Fruit fly (Drosophila melanogaster): Measurements from ENCODE around the gene Pcyt2.
A peak's percentile ranks its signal among the peaks of the same experiment; 100 is the strongest.

Gene Pcyt2

DNA sequence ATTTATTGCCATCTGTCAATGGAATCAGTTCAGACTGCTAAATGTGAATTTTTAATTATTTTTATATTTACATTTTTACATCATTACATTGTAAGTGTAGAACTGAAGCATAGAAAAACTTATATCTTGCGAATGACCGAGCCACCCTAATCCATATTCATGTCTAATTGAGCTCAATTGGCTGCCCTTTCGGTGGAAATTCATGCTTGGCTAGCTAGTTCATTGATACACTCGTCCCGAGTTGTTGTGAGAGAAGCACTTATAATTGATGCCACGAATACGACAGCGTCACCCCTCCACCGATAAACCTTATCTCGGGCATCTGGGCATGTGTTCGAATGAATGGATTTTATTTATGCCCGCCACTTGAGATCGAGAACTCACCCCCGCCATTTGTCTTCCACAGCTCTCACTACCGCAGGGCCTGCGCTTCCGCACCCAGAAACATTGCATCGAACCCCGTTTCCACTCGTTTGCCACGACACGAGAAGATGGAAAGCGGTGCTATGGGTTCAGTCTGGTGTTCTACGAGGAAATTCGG is 14.9 kb upstream of the Pcyt2 start:
- TF ChIP-seq CG8478 (optimal IDR thresholded peaks at IDR 0.05) (no peak), psq (optimal IDR thresholded peaks at IDR 0.05) (no peak), pan (optimal IDR thresholded peaks at IDR 0.05) (no peak), usp (GFP tag; optimal IDR thresholded peaks at IDR 0.05) (no peak), Dll (optimal IDR thresholded peaks at IDR 0.05) (no peak), EcR (GFP tag; optimal IDR thresholded peaks at IDR 0.05) (no peak)

DNA sequence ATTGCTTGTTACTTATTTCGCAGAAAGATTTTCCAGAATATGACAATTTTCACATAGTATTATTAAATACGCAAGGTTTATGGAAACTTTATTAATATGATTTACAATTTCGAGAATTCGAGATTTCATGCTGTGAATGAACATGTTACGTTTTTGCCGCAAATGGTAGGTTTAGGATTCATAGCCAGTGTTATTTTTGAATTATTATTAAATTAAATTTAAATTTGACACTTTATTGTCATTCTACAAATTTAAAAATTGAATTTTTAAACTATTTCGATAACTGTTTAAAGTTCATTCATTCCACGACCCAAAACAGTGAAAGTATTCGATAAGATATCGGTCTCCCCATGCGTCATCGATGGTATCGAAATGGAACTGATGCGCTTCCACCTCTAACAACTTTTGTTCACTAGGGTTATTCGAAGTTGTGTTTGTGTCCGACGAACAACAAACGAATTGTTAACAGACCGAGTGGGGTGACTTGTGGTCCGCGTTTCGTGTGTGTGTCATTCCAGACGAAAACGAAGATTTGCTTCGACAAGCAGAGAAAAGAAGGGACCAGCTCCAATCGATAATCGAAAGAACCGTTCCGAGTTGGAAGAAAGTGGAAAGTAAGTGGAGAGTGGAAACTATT is 7.5 kb upstream of the Pcyt2 start, which contains the start of the genes CG32313 and Pcyt1:
Gene CG32313, minus strand, starts transcription at position 51 of the 637 bp plus-strand sequence.
Gene Pcyt1, plus strand, starts transcription at position 400 of the 637 bp plus-strand sequence.
- no peak for TF ChIP-seq psq (optimal IDR thresholded peaks at IDR 0.05)
- no peak for TF ChIP-seq pan (optimal IDR thresholded peaks at IDR 0.05)
- TF ChIP-seq CG8478 (optimal IDR thresholded peaks at IDR 0.05), result no peak
- no peak for TF ChIP-seq EcR (GFP tag; optimal IDR thresholded peaks at IDR 0.05)
- TF ChIP-seq Dll (optimal IDR thresholded peaks at IDR 0.05), result no peak
- no peak for TF ChIP-seq usp (GFP tag; optimal IDR thresholded peaks at IDR 0.05)

DNA sequence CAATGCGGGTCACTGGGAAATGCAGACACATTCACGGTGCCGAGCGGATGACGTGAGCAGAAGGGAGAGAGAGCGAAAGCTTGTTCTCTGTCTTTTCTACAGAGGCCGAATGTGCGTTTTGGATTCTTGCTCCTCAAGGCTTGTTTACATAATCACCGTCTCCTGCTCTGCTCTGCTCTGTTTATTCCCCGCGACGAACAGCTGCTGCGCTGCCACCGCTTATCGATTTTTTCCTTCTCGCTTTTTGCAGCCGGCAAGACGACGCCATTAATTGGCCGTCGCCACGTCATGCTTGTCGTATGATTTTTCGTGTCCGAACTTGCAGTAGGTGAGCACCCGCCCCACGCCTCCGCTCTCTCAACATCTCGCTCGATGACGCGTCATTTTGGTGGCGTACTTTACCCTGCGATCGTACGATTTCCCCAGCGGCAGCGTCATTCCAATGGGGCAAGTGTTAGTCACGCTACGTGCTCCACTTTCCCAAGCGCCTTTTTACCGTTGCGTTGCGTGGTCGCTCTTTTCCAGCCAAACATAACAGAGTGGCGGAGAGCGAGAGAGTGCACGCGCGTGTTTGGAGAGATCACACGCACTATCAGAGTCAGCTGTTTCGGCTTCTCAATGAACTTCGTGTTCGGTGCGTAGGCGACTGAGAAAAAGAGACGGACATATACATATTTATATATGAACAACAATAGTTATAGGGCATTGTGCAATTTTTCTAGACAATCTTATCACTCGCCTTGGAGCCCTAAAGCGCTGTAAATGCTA is 6.8 kb upstream of the Pcyt2 start:
- TF ChIP-seq Dll (optimal IDR thresholded peaks at IDR 0.05) (peak; percentile 77), EcR (GFP tag; optimal IDR thresholded peaks at IDR 0.05) (no peak)

DNA sequence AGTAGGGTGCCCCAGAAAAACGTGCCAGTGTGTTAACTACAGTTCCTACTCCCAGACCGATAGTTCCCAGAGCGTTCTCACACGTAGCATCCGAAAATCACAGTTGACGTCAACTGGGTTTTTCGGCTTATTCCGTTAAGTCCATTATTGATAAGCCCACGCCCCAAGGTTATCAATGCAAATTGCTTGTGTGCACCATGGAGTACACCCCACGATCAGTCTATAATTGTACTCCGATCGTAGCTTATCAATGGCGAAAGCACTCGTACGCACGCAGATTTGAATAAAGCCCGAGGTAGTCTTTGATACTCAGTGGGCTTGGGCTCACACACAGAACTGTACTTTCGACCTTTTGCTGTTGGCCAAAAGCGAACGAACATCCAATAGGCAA is 6.2 kb upstream of the Pcyt2 start:
- TF ChIP-seq Dll (optimal IDR thresholded peaks at IDR 0.05), result no peak
- no peak for TF ChIP-seq pan (optimal IDR thresholded peaks at IDR 0.05)
- TF ChIP-seq psq (optimal IDR thresholded peaks at IDR 0.05), result no peak
- TF ChIP-seq EcR (GFP tag; optimal IDR thresholded peaks at IDR 0.05), result no peak
- TF ChIP-seq usp (GFP tag; optimal IDR thresholded peaks at IDR 0.05), result no peak

DNA sequence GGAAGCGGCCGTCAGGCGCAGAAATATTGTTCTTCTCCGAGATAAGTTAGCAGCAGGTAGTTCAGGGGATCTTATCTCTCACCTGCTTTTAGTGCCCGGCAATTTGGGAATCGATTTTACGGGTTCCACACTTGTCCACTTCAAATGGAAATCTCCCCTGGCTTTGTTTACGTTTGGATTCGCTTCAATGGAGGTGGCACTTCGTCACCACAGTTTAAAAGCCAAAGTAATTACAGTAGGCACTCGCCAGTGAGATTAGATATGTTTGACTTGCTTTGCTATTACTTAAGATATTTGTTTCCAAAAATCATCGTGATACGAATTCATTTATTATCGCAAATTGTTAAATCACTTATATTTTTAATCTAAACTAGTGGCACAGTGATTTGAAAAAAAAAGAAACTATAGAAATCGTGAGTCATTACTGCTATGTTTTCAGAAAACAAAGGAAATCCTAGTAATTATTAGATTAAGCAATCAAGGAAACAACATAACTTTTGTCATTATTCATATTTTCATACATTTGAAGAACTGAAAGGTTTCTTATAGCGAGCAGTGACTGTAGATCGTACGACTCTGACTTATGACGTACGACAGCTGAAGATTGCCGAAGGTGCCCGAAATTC is 4.8 kb upstream of the Pcyt2 start:
- TF ChIP-seq Dll (optimal IDR thresholded peaks at IDR 0.05) (no peak), CG8478 (optimal IDR thresholded peaks at IDR 0.05) (no peak)

DNA sequence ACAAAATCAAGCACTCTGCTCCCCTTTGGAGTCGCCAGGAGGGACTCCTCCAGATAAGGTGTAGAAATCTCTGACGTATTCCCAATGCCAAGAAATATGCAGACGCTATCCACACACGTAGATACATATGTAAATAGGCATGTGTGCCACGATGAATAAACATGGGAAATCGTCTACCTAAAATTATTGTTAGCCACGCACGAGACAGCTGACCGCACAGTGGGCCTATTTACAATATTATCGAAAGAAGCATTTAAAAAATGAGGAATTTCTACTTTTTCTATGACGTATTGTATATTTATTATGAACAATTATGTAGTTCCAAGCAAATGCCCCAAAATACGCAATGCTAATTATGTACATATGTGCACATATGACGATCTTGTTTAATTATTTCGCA is 4.1 kb upstream of the Pcyt2 start:
- TF ChIP-seq Dll (optimal IDR thresholded peaks at IDR 0.05) (no peak), CG8478 (optimal IDR thresholded peaks at IDR 0.05) (no peak), pan (optimal IDR thresholded peaks at IDR 0.05) (no peak), usp (GFP tag; optimal IDR thresholded peaks at IDR 0.05) (no peak), psq (optimal IDR thresholded peaks at IDR 0.05) (no peak), EcR (GFP tag; optimal IDR thresholded peaks at IDR 0.05) (no peak)

DNA sequence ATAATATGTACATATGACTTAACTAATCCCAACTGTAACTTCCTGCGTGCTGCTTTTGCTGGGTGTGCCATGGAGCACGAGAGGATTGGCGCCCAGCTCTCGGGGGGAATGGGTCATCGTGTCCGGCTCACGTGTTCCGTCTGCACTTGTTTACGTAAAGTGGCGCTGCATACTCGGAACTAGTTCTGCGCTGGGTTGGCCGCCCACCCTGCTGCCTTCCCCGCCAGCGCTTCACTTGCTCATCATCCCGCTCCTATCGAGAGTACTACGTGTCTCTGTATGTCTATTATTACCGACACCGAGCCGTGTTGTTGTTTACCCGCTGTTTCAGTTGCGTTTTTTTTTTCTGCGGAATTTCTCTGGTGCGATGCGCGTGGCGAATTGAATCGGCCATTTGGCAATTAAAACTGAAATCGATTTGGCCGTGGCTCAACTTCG is 3.6 kb upstream of the Pcyt2 start:
- TF ChIP-seq pan (optimal IDR thresholded peaks at IDR 0.05) (no peak), CG8478 (optimal IDR thresholded peaks at IDR 0.05) (no peak), EcR (GFP tag; optimal IDR thresholded peaks at IDR 0.05) (no peak), usp (GFP tag; optimal IDR thresholded peaks at IDR 0.05) (no peak), psq (optimal IDR thresholded peaks at IDR 0.05) (no peak), Dll (optimal IDR thresholded peaks at IDR 0.05) (no peak)

DNA sequence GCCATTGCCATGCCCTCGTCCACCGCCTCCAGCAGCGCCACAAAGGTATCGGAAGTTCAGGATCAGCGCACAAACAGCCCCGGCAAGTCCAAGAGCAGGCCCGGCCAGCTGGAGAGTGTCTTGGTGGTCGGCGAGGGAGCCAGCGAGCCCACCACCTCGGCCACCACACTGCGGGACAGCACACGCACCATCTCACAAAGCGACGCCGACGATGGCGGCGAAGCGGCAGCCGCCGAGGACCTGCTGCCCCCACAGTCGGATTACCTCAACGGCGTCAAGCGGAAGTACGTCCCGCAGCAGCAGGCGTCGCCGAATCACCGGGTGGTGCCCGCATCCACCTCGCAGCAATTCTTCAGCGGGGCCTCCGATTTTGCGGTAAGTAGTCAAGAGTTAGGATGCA is 2.4 kb upstream of the Pcyt2 start:
- TF ChIP-seq EcR (GFP tag; optimal IDR thresholded peaks at IDR 0.05) (no peak), usp (GFP tag; optimal IDR thresholded peaks at IDR 0.05) (no peak), psq (optimal IDR thresholded peaks at IDR 0.05) (no peak)

DNA sequence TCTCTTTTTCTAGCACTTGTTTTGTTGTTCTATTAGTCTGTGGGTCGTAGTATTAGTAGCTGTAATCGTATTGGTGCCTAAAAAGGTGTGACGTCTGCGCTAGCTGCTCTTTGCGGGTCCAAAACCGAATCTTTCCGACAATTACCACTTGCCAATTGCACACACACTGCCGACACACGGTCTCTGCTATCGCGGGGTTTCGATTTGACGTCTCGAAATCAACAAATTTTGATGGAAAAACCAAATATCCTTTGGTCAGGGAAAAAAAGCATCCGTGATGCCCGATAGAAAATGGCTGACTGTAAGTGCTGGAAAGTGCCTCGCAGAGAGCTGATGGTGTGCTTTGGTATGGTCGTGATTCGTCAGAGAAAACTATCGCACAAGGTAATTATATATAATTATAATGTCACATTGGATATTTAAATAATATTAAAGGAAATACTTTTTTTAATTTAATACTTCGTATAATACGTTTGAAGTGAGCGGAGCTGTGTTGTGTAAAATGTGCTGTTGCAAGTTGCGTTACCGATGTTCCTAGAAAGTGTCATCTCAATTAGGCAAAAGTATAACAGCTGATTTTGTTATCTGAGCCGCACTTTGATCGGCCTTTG is 5.0 kb downstream of the Pcyt2 start, which contains the start of the genes Pex10 and CG12099:
Gene Pex10, plus strand, starts transcription at position 51 of the 611 bp plus-strand sequence.
Gene CG12099, minus strand, starts transcription at position 307 of the 611 bp plus-strand sequence.
- TF ChIP-seq pan (optimal IDR thresholded peaks at IDR 0.05) (no peak), usp (GFP tag; optimal IDR thresholded peaks at IDR 0.05) (no peak), psq (optimal IDR thresholded peaks at IDR 0.05) (no peak)

DNA sequence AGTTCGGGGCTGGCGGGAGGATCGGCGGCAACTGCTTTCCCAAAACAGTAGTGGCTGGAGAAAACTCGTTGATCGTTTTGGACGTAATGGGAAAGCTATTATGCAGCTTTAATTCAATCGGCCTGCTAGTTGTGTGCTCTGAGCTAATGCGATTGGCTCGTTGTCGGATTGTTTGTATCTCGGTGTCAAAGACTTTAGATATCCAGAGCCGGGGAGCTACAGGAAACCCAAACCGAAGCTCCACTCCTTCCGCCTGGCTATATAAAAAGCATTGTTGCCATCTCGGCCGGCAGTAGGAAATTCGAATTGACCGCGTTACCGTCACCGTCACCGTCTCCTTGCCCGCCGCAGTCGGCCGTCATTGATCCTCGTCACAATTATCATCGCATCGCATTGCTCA is 11.8 kb downstream of the Pcyt2 start, which contains the start of gene CG12003:
Gene CG12003, plus strand, starts transcription at position 301 of the 400 bp plus-strand sequence.
- TF ChIP-seq usp (GFP tag; optimal IDR thresholded peaks at IDR 0.05), result no peak
- TF ChIP-seq Dll (optimal IDR thresholded peaks at IDR 0.05), result no peak
- no peak for TF ChIP-seq CG8478 (optimal IDR thresholded peaks at IDR 0.05)
- TF ChIP-seq EcR (GFP tag; optimal IDR thresholded peaks at IDR 0.05), result no peak
- TF ChIP-seq psq (optimal IDR thresholded peaks at IDR 0.05), result no peak
- TF ChIP-seq pan (optimal IDR thresholded peaks at IDR 0.05), result no peak

DNA sequence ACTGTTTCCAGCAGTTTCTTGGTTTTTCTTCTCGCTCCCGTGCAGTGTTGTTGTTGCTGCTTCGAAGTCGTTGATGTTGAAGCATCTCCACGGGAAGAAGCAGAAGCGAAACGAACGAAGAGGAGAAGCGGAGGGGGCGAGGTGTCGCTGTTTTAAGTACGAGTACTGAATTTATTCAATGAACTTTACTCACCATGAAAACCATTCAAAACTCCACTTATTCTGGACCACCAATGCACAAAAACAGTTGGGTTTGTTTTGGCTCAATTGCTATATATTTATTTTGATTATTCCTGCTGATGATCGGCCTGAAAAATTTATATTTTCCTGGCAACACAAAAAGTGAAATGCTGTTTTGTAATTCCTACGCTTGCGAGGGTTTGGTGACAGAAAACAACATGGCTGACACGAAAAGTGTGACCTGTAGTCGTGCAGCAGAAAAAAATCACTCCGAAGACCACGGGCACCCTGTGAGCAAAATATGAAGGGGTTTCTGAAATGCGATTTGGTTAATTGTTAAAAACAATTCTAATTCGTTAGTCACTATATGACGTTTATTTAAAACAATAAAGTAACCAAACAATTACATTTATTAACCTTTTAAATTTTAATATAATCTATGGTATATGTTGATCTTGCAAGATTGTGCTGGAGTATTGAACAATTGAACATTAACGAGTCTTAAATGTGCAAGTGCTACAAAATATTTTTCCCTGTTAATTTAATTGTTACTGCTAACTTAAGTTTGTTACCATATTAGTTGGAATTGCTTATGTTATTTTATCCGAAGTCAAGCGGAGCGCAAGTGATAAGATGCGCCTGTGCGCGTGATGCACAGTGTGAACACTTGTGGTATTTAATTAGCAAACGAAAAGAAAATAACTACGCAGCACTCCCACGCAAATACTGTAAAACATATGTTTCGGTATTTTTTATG is 15.2 kb downstream of the Pcyt2 start, which contains the start of gene CG7879:
Gene CG7879, minus strand, starts transcription at position 384 of the 937 bp plus-strand sequence.
- TF ChIP-seq Dll (optimal IDR thresholded peaks at IDR 0.05) (no peak), pan (optimal IDR thresholded peaks at IDR 0.05) (no peak), psq (optimal IDR thresholded peaks at IDR 0.05) (no peak)

Measured in whole organism.